Worm (Caenorhabditis elegans) whole organism, late embryonic: ENCODE data around the gene spe-49.

Source experiments
- C08G9.2 ChIP-seq: sonication (generic microtip); optimal IDR thresholded peaks from 2 replicates; lab custom pipeline; 2016; ENCODE audit warnings: mild to moderate bottlenecking, missing genetic modification characterization, moderate library complexity, missing compliant biosample characterization
- ama-1 ChIP-seq: fragments of 150-350 bp; optimal IDR thresholded peaks from 2 replicates; lab custom pipeline; 2014
- ceh-14 ChIP-seq: sonication (generic microtip); optimal IDR thresholded peaks from 2 replicates; lab custom pipeline; 2016; ENCODE audit warnings: missing genotype, missing genetic modification characterization, missing compliant biosample characterization
- ceh-18 ChIP-seq: sonication (generic microtip); optimal IDR thresholded peaks from 2 replicates; lab custom pipeline; 2016; ENCODE audit warnings: missing genetic modification characterization, missing compliant biosample characterization
- ceh-2 ChIP-seq: sonication (generic microtip); optimal IDR thresholded peaks from 2 replicates; lab custom pipeline; 2016; ENCODE audit warnings: missing genotype, missing genetic modification characterization, missing compliant biosample characterization
- ceh-24 ChIP-seq: sonication (generic microtip); optimal IDR thresholded peaks from 2 replicates; lab custom pipeline; 2016; ENCODE audit warnings: mild to moderate bottlenecking, missing genetic modification characterization, missing compliant biosample characterization
- ceh-30 ChIP-seq: fragments of 150-350 bp; optimal IDR thresholded peaks from 2 replicates; lab custom pipeline; 2014; ENCODE audit warnings: missing biosample characterization, missing genetic modification characterization
- ceh-45 ChIP-seq: fragments of 200-800 bp; sonication (Bioruptor generic); IDR thresholded peaks from 2 replicates; pipeline ENCODE4 v1.3.6; 2022; ENCODE audit warnings: missing genetic modification reagents, missing genetic modification characterization, missing compliant biosample characterization
- ceh-48 ChIP-seq: sonication (generic microtip); optimal IDR thresholded peaks from 2 replicates; lab custom pipeline; 2016; ENCODE audit warnings: missing genetic modification characterization, inconsistent platforms, missing compliant biosample characterization
- ceh-6 ChIP-seq: fragments of 200-800 bp; sonication (Bioruptor generic); optimal IDR thresholded peaks from 2 replicates; lab custom pipeline; 2018; ENCODE audit warnings: mild to moderate bottlenecking, missing genetic modification characterization, missing compliant biosample characterization
- dmd-4 ChIP-seq: sonication (generic microtip); optimal IDR thresholded peaks from 2 replicates; lab custom pipeline; 2016; ENCODE audit warnings: borderline replicate concordance, missing genetic modification characterization, missing compliant biosample characterization
- elt-2 ChIP-seq: sonication (generic microtip); optimal IDR thresholded peaks from 2 replicates; lab custom pipeline; 2016; ENCODE audit warnings: missing genetic modification reagents, missing genetic modification characterization, missing compliant biosample characterization
- elt-4 ChIP-seq: sonication (generic microtip); optimal IDR thresholded peaks from 2 replicates; lab custom pipeline; 2016; ENCODE audit warnings: missing genetic modification characterization, missing compliant biosample characterization
- ets-4 ChIP-seq: sonication (generic microtip); optimal IDR thresholded peaks from 2 replicates; lab custom pipeline; 2016; ENCODE audit warnings: missing genetic modification characterization, missing compliant biosample characterization
- eyg-1 ChIP-seq: sonication (generic microtip); optimal IDR thresholded peaks from 2 replicates; lab custom pipeline; 2016; ENCODE audit warnings: missing genotype, missing genetic modification characterization, missing compliant biosample characterization
- fkh-6 ChIP-seq: sonication (generic microtip); optimal IDR thresholded peaks from 2 replicates; lab custom pipeline; 2016; ENCODE audit warnings: missing genetic modification characterization, missing compliant biosample characterization
- gmeb-2 ChIP-seq: sonication (generic microtip); optimal IDR thresholded peaks from 2 replicates; lab custom pipeline; 2016; ENCODE audit warnings: missing genetic modification characterization, inconsistent platforms, missing compliant biosample characterization
- hlh-13 ChIP-seq: fragments of 200-800 bp; sonication (Bioruptor generic); optimal IDR thresholded peaks from 2 replicates; lab custom pipeline; 2018; ENCODE audit warnings: mild to moderate bottlenecking, missing genetic modification characterization, missing compliant biosample characterization
- hlh-15 ChIP-seq: sonication (generic microtip); optimal IDR thresholded peaks from 2 replicates; lab custom pipeline; 2016; ENCODE audit warnings: missing genetic modification characterization, missing compliant biosample characterization
- hlh-6 ChIP-seq: sonication (generic microtip); optimal IDR thresholded peaks from 2 replicates; lab custom pipeline; 2016; ENCODE audit warnings: missing genotype, missing genetic modification characterization, missing compliant biosample characterization
- madf-2 ChIP-seq: sonication (generic microtip); optimal IDR thresholded peaks from 2 replicates; lab custom pipeline; 2017; ENCODE audit warnings: missing genetic modification characterization, missing compliant biosample characterization
- mec-3 ChIP-seq: sonication (generic microtip); optimal IDR thresholded peaks from 2 replicates; lab custom pipeline; 2016; ENCODE audit warnings: borderline replicate concordance, missing genetic modification characterization, missing compliant biosample characterization
- nhr-232 ChIP-seq: sonication (generic microtip); optimal IDR thresholded peaks from 2 replicates; lab custom pipeline; 2016; ENCODE audit warnings: missing genetic modification characterization, missing compliant biosample characterization
- npax-4 ChIP-seq: sonication (generic microtip); optimal IDR thresholded peaks from 2 replicates; lab custom pipeline; 2016; ENCODE audit warnings: missing genetic modification characterization, missing compliant biosample characterization
- odd-2 ChIP-seq: sonication (generic microtip); optimal IDR thresholded peaks from 2 replicates; lab custom pipeline; 2017; ENCODE audit warnings: antibody characterized with exemption, mild to moderate bottlenecking, missing genetic modification characterization, missing compliant biosample characterization
- pha-2 ChIP-seq: sonication (generic microtip); optimal IDR thresholded peaks from 2 replicates; lab custom pipeline; 2017; ENCODE audit warnings: mild to moderate bottlenecking, missing genetic modification characterization, missing compliant biosample characterization
- pha-4 ChIP-seq: fragments of 150-350 bp; optimal IDR thresholded peaks from 2 replicates; lab custom pipeline; 2018; ENCODE audit warnings: missing biosample characterization, missing genetic modification reagents, missing genetic modification characterization
- pqm-1 ChIP-seq: sonication (generic microtip); optimal IDR thresholded peaks from 2 replicates; lab custom pipeline; 2016; ENCODE audit warnings: missing genetic modification characterization, missing compliant biosample characterization
- pros-1 ChIP-seq: fragments of 150-350 bp; optimal IDR thresholded peaks from 2 replicates; lab custom pipeline; 2014; ENCODE audit warnings: missing biosample characterization, missing genetic modification reagents, missing genetic modification characterization
- ref-2 ChIP-seq: sonication (generic microtip); optimal IDR thresholded peaks from 2 replicates; lab custom pipeline; 2016; ENCODE audit warnings: missing genetic modification characterization, missing compliant biosample characterization
- rnt-1 ChIP-seq: sonication (generic microtip); optimal IDR thresholded peaks from 2 replicates; lab custom pipeline; 2016; ENCODE audit warnings: missing genetic modification characterization, missing compliant biosample characterization
- sdc-2 ChIP-seq: sonication (generic microtip); optimal IDR thresholded peaks from 2 replicates; lab custom pipeline; 2016; ENCODE audit warnings: missing genotype, missing genetic modification characterization, missing compliant biosample characterization
- sox-4 ChIP-seq: sonication (generic microtip); optimal IDR thresholded peaks from 2 replicates; lab custom pipeline; 2017; ENCODE audit warnings: mild to moderate bottlenecking, missing genetic modification characterization, inconsistent platforms, missing compliant biosample characterization
- tbx-7 ChIP-seq: sonication (generic microtip); optimal IDR thresholded peaks from 2 replicates; lab custom pipeline; 2016; ENCODE audit warnings: missing genotype, missing genetic modification characterization, missing compliant biosample characterization
- ttx-3 ChIP-seq: sonication (generic microtip); optimal IDR thresholded peaks from 2 replicates; lab custom pipeline; 2016; ENCODE audit warnings: missing genetic modification reagents, missing genetic modification characterization, missing compliant biosample characterization
- unc-42 ChIP-seq: sonication (generic microtip); optimal IDR thresholded peaks from 2 replicates; lab custom pipeline; 2016; ENCODE audit warnings: missing genotype, missing genetic modification characterization, missing compliant biosample characterization
- unc-55 ChIP-seq: sonication (generic microtip); optimal IDR thresholded peaks from 2 replicates; lab custom pipeline; 2017; ENCODE audit warnings: missing biosample characterization, missing genetic modification reagents, missing genetic modification characterization
- unc-86 ChIP-seq: sonication (generic microtip); optimal IDR thresholded peaks from 2 replicates; lab custom pipeline; 2016; ENCODE audit warnings: missing genetic modification characterization, missing compliant biosample characterization
- ztf-16 ChIP-seq: sonication (generic microtip); optimal IDR thresholded peaks from 2 replicates; lab custom pipeline; 2017; ENCODE audit warnings: missing genetic modification characterization, missing compliant biosample characterization

The spe-49 gene

ce11 chrV:6246454-6246981, 34.6 kb upstream of the spe-49 start, which contains the start of gene dmd-7 (continued):
- no peak for TF ChIP-seq ceh-14 (tag; lab: Kevin White, UChicago)
- TF ChIP-seq, all 69 proteins: peak for 20

ce11 chrV:6247397-6247796, 33.8 kb upstream of the spe-49 start:
- no peak for TF ChIP-seq sox-4 (tag; lab: Kevin White, UChicago)
- peak; percentile 15 for TF ChIP-seq elt-2 (tag; lab: Kevin White, UChicago)

ce11 chrV:6248714-6249113, 32.4 kb upstream of the spe-49 start:
- TF ChIP-seq mec-3 (tag; lab: Kevin White, UChicago) = no peak
- TF ChIP-seq ceh-30 (tag; lab: Kevin White, UChicago) = no peak
- no peak for TF ChIP-seq elt-4
- no peak for TF ChIP-seq ceh-14 (tag; lab: Kevin White, UChicago)
- no peak for TF ChIP-seq hlh-15 (tag; lab: Kevin White, UChicago)
- no peak for TF ChIP-seq npax-4 (tag; lab: Kevin White, UChicago)
- TF ChIP-seq pha-2 (tag; lab: Kevin White, UChicago) = no peak
- no peak for TF ChIP-seq C08G9.2
- TF ChIP-seq unc-86 = no peak
- no peak for TF ChIP-seq ceh-18 (tag; lab: Kevin White, UChicago)
- no peak for TF ChIP-seq ttx-3 (tag; lab: Kevin White, UChicago)
- TF ChIP-seq ceh-24 (tag; lab: Kevin White, UChicago) = no peak
- TF ChIP-seq unc-42 (tag; lab: Kevin White, UChicago) = no peak
- no peak for TF ChIP-seq ztf-16 (tag; lab: Kevin White, UChicago)
- no peak for TF ChIP-seq unc-55 (GFP tag; lab: Kevin White, UChicago)
- TF ChIP-seq pha-4 (tag; lab: Kevin White, UChicago) = no peak

- TF ChIP-seq ama-1 (lab: Kevin White, UChicago) (no peak), ref-2 (tag; lab: Kevin White, UChicago) (no peak), elt-2 (tag; lab: Kevin White, UChicago) (no peak), eyg-1 (no peak), rnt-1 (tag; lab: Kevin White, UChicago) (no peak), unc-42 (tag; lab: Kevin White, UChicago) (no peak), ceh-6 (GFP tag; lab: Kevin White, UChicago) (no peak), ceh-45 (GFP tag; lab: Robert Waterston, UW) (no peak), madf-2 (tag; lab: Kevin White, UChicago) (no peak), ets-4 (tag; lab: Kevin White, UChicago) (no peak)
Observed at ce11 chrV:6249135-6249534, 32.0 kb upstream of the spe-49 start.

- TF ChIP-seq ceh-48 (tag; lab: Kevin White, UChicago) (no peak), unc-55 (GFP tag; lab: Kevin White, UChicago) (no peak), dmd-4 (tag; lab: Kevin White, UChicago) (no peak), pros-1 (tag; lab: Kevin White, UChicago) (no peak), pqm-1 (no peak), odd-2 (tag; lab: Kevin White, UChicago) (no peak), gmeb-2 (tag; lab: Kevin White, UChicago) (no peak), hlh-13 (no peak), hlh-6 (tag; lab: Kevin White, UChicago) (no peak), nhr-232 (tag; lab: Kevin White, UChicago) (no peak), ceh-2 (tag; lab: Kevin White, UChicago) (no peak), tbx-7 (tag; lab: Kevin White, UChicago) (no peak), unc-86 (no peak), sdc-2 (tag; lab: Kevin White, UChicago) (no peak), fkh-6 (tag; lab: Kevin White, UChicago) (no peak)
Observed at ce11 chrV:6250959-6251598, 30.1 kb upstream of the spe-49 start.
